Worm (Caenorhabditis elegans) whole organism, L4/young adult: Measurements from ENCODE around the gene dars-2.

Experiments used
- W03F9.2 ChIP-seq: fragments of 150-350 bp; optimal IDR thresholded peaks from 2 replicates; lab custom pipeline; 2014; ENCODE audit warnings: missing biosample characterization, missing genetic modification characterization
- dao-5 ChIP-seq: sonication (generic microtip); optimal IDR thresholded peaks from 2 replicates; lab custom pipeline; 2016; ENCODE audit warnings: missing genotype, missing genetic modification characterization, moderate library complexity, missing compliant biosample characterization
- him-1 ChIP-seq: sonication (generic microtip); optimal IDR thresholded peaks from 2 replicates; lab custom pipeline; 2016; ENCODE audit warnings: missing genotype, missing genetic modification reagents, missing genetic modification characterization, missing compliant biosample characterization

Gene dars-2

DNA sequence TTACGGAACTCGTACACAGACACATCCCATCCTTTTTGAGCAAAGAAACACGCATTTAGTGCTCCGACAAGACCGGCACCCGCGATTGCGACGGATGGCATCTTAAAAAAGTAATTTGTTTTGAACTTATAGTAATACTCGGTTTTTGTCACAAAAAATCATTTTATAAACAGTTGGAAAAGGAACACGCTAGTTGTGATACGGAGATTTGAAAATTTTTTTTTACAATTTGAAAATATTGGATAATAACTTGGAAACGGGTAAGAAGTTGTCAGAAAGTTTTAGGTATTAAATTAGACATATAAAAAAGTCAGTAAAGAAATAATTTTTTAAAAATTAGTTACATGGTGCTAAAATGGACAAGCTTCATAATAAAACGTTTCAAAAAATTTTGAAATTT is 21.9 kb downstream of the dars-2 start, which contains the start of gene kmo-1:
TSS of gene kmo-1 (minus strand) at position 101 of the 400 bp plus-strand sequence.
- TF ChIP-seq him-1 (no peak), W03F9.2 (tag; lab: Kevin White, UChicago) (no peak), dao-5 (tag; lab: Kevin White, UChicago) (no peak)

DNA sequence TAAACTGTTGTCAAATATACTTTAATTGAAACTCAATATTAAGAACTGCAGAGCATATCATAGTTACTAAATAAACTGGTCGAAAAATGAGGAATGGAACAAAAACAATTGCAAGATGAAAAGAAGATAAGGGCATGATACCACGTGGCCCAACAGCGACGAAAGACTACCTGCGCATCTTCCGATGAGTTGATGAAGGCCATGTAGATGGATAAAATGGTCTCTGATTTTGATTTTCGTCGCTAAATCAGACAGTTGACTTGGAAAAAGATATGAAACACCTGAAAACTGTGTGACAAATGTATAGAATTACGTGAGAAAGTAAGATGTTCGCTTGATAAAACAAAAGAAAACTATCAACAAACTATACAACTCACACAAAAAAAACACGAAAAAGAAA is 22.9 kb downstream of the dars-2 start:
- TF ChIP-seq him-1 (no peak), dao-5 (tag; lab: Kevin White, UChicago) (no peak), W03F9.2 (tag; lab: Kevin White, UChicago) (no peak)

- TF ChIP-seq dao-5 (tag; lab: Kevin White, UChicago) (no peak), him-1 (no peak), W03F9.2 (tag; lab: Kevin White, UChicago) (no peak)
Observed at ce11 chrV:12074886-12075285, 26.3 kb downstream of the dars-2 start, which contains the start of gene R07B7.6. Gene R07B7.6, minus strand, starts transcription at chrV:12074986.

DNA sequence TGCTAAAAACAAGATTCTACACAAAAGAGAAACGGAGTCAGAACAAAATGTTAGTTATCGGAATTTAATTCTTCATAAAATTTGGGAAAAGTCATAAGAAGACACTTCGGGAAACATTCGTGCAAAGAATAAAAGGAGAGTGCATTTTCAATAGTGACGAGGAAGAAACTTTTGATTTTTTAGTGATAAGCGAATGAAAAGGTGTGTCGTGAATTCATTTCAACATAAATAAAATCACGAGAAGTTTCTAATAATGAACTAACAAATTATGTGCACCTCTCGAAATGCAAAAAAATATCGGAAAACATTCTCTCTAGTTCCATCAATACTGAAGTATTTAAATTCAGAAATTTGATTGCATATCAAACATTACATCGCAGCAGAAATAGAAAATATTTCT is 27.4 kb downstream of the dars-2 start:
- TF ChIP-seq W03F9.2 (tag; lab: Kevin White, UChicago): no peak
- TF ChIP-seq dao-5 (tag; lab: Kevin White, UChicago): no peak
- TF ChIP-seq him-1: no peak

- no peak for TF ChIP-seq W03F9.2 (tag; lab: Kevin White, UChicago)
- no peak for TF ChIP-seq him-1
- TF ChIP-seq dao-5 (tag; lab: Kevin White, UChicago): no peak
Observed at ce11 chrV:12080274-12080673, 31.7 kb downstream of the dars-2 start, which contains the start of gene R07B7.9. Gene R07B7.9, minus strand, starts transcription at chrV:12080374.

- TF ChIP-seq dao-5 (tag; lab: Kevin White, UChicago) (no peak), W03F9.2 (tag; lab: Kevin White, UChicago) (no peak), him-1 (no peak)
Observed at ce11 chrV:12082932-12083331, 34.4 kb downstream of the dars-2 start, which contains the start of gene R07B7.10. Gene R07B7.10, plus strand, starts transcription at chrV:12083216.

ce11 chrV:12084216-12084615 is 35.7 kb downstream of the dars-2 start, which contains the start of gene R07B7.8:
Gene R07B7.8, minus strand, starts transcription at chrV:12084316.
- TF ChIP-seq W03F9.2 (tag; lab: Kevin White, UChicago) (no peak), him-1 (no peak), dao-5 (tag; lab: Kevin White, UChicago) (no peak)

DNA sequence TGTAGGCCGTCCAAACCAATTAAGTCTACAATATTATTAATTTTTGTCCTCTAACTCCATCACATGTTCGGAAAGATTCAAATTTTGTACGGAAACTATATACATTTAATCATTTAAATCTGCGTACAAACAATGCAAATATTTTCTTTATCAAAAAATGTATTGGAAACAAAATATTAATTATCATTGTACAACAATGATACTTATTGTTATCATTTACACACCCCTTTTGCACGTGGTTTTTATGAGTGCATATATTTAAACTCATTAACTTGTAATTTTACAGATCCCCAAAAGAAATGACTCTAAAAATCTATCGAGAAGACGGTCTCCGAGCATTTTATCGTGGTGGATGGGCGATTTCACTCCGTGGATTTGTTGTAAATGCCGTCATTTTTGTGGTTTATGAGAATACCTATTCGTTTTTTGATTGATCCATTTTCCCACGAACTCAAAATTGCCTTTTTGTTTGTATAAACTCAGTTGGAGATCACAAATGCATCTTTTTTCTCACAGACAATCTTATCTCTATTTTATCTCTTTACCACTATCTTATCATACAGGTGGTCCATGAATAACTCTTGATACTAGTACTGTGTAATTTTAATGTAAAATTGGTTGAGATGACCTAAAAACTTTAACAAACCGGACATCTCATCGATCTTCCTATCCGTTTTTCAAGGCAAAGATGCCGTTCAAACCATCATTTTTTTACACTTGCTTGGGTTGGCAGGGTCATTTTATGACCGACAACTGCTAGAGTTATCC is 37.5 kb downstream of the dars-2 start:
- TF ChIP-seq dao-5 (tag; lab: Kevin White, UChicago) (no peak), him-1 (no peak), W03F9.2 (tag; lab: Kevin White, UChicago) (no peak)

ce11 chrV:12086934-12087333 is 38.4 kb downstream of the dars-2 start, which contains the start of gene gana-1:
Gene gana-1, plus strand, starts transcription at chrV:12087234.
- TF ChIP-seq dao-5 (tag; lab: Kevin White, UChicago) (no peak), W03F9.2 (tag; lab: Kevin White, UChicago) (no peak), him-1 (no peak)

DNA sequence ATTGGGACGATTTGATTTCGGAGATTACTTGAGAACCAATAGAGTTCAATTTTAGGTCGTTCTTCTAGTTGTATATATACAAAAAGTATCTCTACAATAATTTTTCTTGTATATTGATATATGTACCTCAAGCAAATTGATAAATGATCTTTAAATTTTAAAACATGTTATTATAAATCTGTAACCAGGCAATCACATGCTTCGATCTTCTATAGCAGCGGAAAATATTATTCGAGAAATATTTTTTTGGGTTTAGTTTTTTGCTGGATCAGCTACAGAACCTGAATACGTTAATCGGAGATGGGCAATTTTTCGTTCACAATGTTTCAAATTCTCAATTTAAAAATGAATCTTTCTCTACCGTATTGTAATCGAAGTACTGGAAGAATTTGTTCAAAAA is 40.2 kb downstream of the dars-2 start, which contains the start of gene R07B7.12:
TSS of gene R07B7.12 (plus strand) at position 301 of the 400 bp plus-strand sequence.
- no peak for TF ChIP-seq him-1
- TF ChIP-seq dao-5 (tag; lab: Kevin White, UChicago): no peak
- no peak for TF ChIP-seq W03F9.2 (tag; lab: Kevin White, UChicago)

DNA sequence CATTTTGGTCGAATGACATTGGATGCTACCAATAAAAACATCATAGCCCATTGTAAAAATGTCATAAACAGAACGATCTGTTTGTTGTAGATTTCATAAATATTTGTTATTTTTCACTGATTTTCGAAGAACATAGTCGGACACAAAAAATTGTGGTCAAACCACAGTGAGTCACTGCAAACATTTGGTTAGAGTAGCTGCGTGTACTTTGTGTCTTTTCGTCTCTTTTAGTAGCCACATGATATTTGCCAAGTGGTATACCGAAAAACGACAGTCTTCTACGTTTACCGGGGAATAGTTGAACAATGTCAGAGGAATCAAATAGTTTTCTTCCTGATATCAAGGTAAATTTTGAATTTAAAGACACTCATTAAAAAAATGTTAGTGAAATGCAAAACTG is 43.2 kb downstream of the dars-2 start, which contains the start of gene nhr-206:
TSS of gene nhr-206 (plus strand) at position 248 of the 400 bp plus-strand sequence.
- TF ChIP-seq dao-5 (tag; lab: Kevin White, UChicago) (no peak), him-1 (no peak), W03F9.2 (tag; lab: Kevin White, UChicago) (no peak)

DNA sequence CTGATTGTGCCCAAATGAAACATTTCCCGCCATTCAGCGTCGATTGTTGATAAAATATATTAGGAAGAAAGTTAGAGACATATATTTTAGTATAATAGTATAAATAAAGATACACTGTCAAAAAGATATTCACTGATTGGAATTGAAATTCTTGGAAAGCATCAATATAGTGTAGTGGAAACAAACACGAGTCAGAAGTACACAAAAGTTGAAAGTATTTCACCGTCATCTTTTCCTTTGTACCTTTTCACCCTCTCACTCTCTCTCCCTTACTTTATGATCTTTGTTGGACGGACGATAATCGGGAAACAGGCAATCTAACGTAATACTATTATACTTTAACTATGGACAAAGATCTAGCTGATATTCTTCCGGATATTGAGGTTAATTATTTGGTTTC is 45.5 kb downstream of the dars-2 start, which contains the start of gene nhr-208:
TSS of gene nhr-208 (plus strand) at position 288 of the 400 bp plus-strand sequence.
- no peak for TF ChIP-seq W03F9.2 (tag; lab: Kevin White, UChicago)
- no peak for TF ChIP-seq dao-5 (tag; lab: Kevin White, UChicago)

DNA sequence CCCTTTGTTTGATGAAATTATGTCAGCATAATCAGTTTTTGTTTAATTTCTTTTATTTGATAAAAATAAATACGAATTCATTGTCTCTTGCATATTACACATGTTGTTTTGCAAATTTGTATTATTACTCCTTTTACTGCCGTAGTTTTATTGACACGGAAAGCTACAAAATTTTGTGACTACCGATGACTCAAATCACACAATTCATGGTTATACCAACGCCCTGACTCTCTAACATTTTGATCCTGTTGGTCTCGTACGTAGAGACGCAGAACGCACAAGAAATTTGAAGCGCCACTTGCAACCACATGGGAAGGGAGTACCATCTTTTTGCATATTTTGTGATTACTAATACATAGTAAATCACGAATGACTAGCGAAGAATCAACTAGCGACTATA is 47.3 kb downstream of the dars-2 start, which contains the start of gene nhr-207:
TSS of gene nhr-207 (plus strand) at position 282 of the 400 bp plus-strand sequence.
- TF ChIP-seq dao-5 (tag; lab: Kevin White, UChicago): no peak

ce11 chrV:12098123-12098522 is 49.6 kb downstream of the dars-2 start, which contains the start of gene nhr-209:
Gene nhr-209, plus strand, starts transcription at chrV:12098149.
- no peak for TF ChIP-seq dao-5 (tag; lab: Kevin White, UChicago)
- no peak for TF ChIP-seq W03F9.2 (tag; lab: Kevin White, UChicago)
- no peak for TF ChIP-seq him-1
